Fruit fly (Drosophila melanogaster) whole organism, pupa: ENCODE results near the gene CG6126.

Experiments used
- CG10348 ChIP-seq: fragments of 200-800 bp; sonication (Bioruptor generic); IDR thresholded peaks from 2 replicates; pipeline ENCODE4 v1.3.6; 2022; ENCODE audit warnings: missing biosample characterization, missing genetic modification characterization
- CG12605 ChIP-seq: fragments of 200-800 bp; sonication (Bioruptor generic); IDR thresholded peaks from 2 replicates; pipeline ENCODE4 v1.3.6; 2022; ENCODE audit warnings: missing biosample characterization, missing genetic modification characterization
- CG13204 ChIP-seq: fragments of 200-800 bp; sonication (Bioruptor generic); optimal IDR thresholded peaks from 2 replicates; lab custom pipeline; 2018; ENCODE audit warnings: missing biosample characterization, mild to moderate bottlenecking, missing genetic modification characterization, moderate library complexity
- CG14655 ChIP-seq: fragments of 200-800 bp; sonication (Bioruptor generic); optimal IDR thresholded peaks from 3 replicates; lab custom pipeline; 2017; ENCODE audit warnings: mild to moderate bottlenecking, missing biosample characterization, missing genetic modification reagents, missing genetic modification characterization
- CG15710 ChIP-seq: fragments of 200-800 bp; sonication (Bioruptor generic); optimal IDR thresholded peaks from 2 replicates; lab custom pipeline; 2018; ENCODE audit warnings: missing biosample characterization, mild to moderate bottlenecking, missing genetic modification characterization, moderate library complexity
- CG17806 ChIP-seq: fragments of 200-800 bp; sonication (Bioruptor generic); optimal IDR thresholded peaks from 2 replicates; lab custom pipeline; 2018; ENCODE audit warnings: missing biosample characterization, mild to moderate bottlenecking, missing genetic modification characterization, moderate library complexity
- CG32121 ChIP-seq: fragments of 200-800 bp; sonication (Bioruptor generic); IDR thresholded peaks from 2 replicates; pipeline ENCODE4 v1.3.6; 2022; ENCODE audit warnings: missing biosample characterization, missing genetic modification characterization
- CG34367 ChIP-seq: fragments of 200-800 bp; sonication (Bioruptor generic); optimal IDR thresholded peaks from 2 replicates; lab custom pipeline; 2018; ENCODE audit warnings: missing biosample characterization, mild to moderate bottlenecking, missing genetic modification characterization
- CG4496 ChIP-seq: fragments of 200-800 bp; sonication (Bioruptor generic); IDR thresholded peaks from 3 replicates; pipeline ENCODE4 v1.3.6; 2022; ENCODE audit warnings: missing biosample characterization, missing genetic modification characterization
- CG8159 ChIP-seq: fragments of 200-800 bp; sonication (Bioruptor generic); optimal IDR thresholded peaks from 3 replicates; lab custom pipeline; 2018; ENCODE audit warnings: missing biosample characterization, mild to moderate bottlenecking, missing genetic modification characterization, moderate library complexity
- CG8301 ChIP-seq: fragments of 200-800 bp; sonication (Bioruptor generic); optimal IDR thresholded peaks from 2 replicates; lab custom pipeline; 2018; ENCODE audit warnings: missing biosample characterization, mild to moderate bottlenecking, missing genetic modification characterization
- CG9948 ChIP-seq: fragments of 200-800 bp; sonication (Bioruptor generic); optimal IDR thresholded peaks from 2 replicates; lab custom pipeline; 2018; ENCODE audit warnings: missing biosample characterization, mild to moderate bottlenecking, missing genetic modification characterization, moderate library complexity
- D1 ChIP-seq: fragments of 200-800 bp; sonication (Bioruptor generic); optimal IDR thresholded peaks from 2 replicates; lab custom pipeline; 2018; ENCODE audit warnings: missing biosample characterization, mild to moderate bottlenecking, missing genetic modification characterization, moderate library complexity
- EcR ChIP-seq: fragments of 200-800 bp; sonication (Bioruptor generic); optimal IDR thresholded peaks from 3 replicates; lab custom pipeline; 2019; ENCODE audit warnings: missing biosample characterization, missing genetic modification characterization, mild to moderate bottlenecking, moderate library complexity, missing genetic modification reagents
- Ets98B ChIP-seq: fragments of 200-800 bp; sonication (Bioruptor generic); IDR thresholded peaks from 2 replicates; pipeline ENCODE4 v1.3.6; 2022; ENCODE audit warnings: missing biosample characterization, missing genetic modification characterization
- Pif1A ChIP-seq: fragments of 200-800 bp; sonication (Bioruptor generic); optimal IDR thresholded peaks from 3 replicates; lab custom pipeline; 2016; ENCODE audit warnings: missing biosample characterization, missing genetic modification characterization
- Pif1B ChIP-seq: fragments of 200-800 bp; sonication (Bioruptor generic); optimal IDR thresholded peaks from 3 replicates; lab custom pipeline; 2016; ENCODE audit warnings: missing biosample characterization, missing genetic modification characterization
- Snoo ChIP-seq: fragments of 200-800 bp; sonication (Bioruptor generic); optimal IDR thresholded peaks from 3 replicates; lab custom pipeline; 2017; ENCODE audit warnings: missing biosample characterization, mild to moderate bottlenecking, missing genetic modification characterization, inconsistent platforms
- fd96Ca ChIP-seq: fragments of 200-800 bp; sonication (Bioruptor generic); IDR thresholded peaks from 3 replicates; pipeline ENCODE4 v1.3.6; 2022; ENCODE audit warnings: missing biosample characterization, missing genetic modification characterization
- gl ChIP-seq: fragments of 200-800 bp; sonication (Bioruptor generic); optimal IDR thresholded peaks from 2 replicates; lab custom pipeline; 2018; ENCODE audit warnings: missing biosample characterization, mild to moderate bottlenecking, missing genetic modification characterization
- rn ChIP-seq: fragments of 200-800 bp; sonication (Bioruptor generic); IDR thresholded peaks from 2 replicates; pipeline ENCODE4 v1.3.6; 2022; ENCODE audit warnings: missing biosample characterization, missing genetic modification characterization

Gene CG6126

DNA sequence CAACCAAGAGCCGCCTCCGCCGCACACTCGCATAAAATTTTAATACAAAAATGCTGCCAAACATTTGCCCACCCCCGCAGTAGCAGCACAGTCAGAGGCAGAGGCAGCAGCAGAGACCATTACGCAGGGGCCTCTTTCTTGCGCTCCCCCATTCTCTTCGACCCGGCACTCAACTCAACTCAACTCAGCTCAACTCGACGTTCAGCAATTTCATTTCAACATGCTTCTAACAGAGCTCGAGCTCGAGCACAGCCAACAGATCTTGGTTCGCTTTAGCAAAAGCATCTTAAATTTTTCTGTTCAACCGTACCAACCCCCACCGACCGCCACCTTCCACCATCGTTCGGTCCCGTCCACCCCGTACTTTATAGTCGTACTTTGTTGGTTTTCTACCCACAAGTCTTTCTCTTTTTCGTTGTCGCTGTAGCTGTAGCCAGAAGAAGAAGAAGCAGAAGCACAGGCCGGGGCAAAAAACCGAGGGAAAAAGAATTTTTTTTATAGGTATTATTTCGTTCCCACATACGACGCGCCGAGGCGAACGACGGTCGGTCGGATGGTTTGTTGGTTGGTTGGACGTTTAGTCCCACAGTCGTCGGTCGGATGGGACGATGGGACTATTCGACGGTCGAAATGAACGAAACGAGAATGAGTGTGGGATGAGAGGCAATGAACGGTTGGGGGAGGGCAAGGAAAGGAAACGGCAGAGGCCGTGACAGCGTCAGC, 32.5 kb upstream of the CG6126 start:
- TF ChIP-seq CG13204 (GFP tag; lab: Kevin White, UChicago) (peak; percentile 76), CG14655 (GFP tag; lab: Kevin White, UChicago) (no peak), EcR (GFP tag; lab: Kevin White, UChicago) (peak; percentile 96)

DNA sequence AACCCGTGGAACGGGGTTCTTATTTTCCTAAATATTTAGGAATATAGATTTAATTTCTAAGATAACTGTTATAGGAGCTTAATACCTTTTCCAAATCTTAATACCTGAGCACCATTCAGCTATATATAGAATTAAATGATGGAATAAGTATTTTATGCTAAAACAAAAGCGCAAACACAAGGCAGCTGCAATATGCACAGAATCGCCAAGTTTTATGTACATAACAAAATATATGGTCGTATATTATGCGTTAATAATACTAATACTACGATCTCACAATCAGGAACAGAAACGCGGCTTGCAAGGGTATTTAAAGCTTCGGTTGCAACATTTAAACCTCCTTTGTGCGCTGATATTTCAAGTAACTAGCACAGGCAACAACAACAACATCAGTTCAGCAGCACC, 31.9 kb upstream of the CG6126 start:
- TF ChIP-seq CG12605 (GFP tag; lab: Robert Waterston, UW) (no peak), CG17806 (tag; lab: Kevin White, UChicago) (peak; percentile 88), CG34367 (peak; percentile 83), Pif1A (GFP tag; lab: Kevin White, UChicago) (peak; percentile 81), D1 (tag; lab: Kevin White, UChicago) (peak; percentile 83), CG15710 (peak; percentile 90), CG8301 (tag; lab: Kevin White, UChicago) (peak; percentile 86), CG14655 (GFP tag; lab: Kevin White, UChicago) (peak; percentile 92), Pif1B (GFP tag; lab: Kevin White, UChicago) (peak; percentile 90), CG8159 (tag; lab: Kevin White, UChicago) (peak; percentile 95), CG32121 (GFP tag; lab: Robert Waterston, UW) (no peak), CG4496 (GFP tag; lab: Robert Waterston, UW) (no peak), Snoo (tag; lab: Kevin White, UChicago) (peak; percentile 87), Ets98B (GFP tag; lab: Robert Waterston, UW) (no peak), gl (peak; percentile 27), CG9948 (peak; percentile 93)
- TF ChIP-seq, all 21 proteins: peak for 12

- TF ChIP-seq gl (no peak), CG32121 (GFP tag; lab: Robert Waterston, UW) (no peak), EcR (GFP tag; lab: Kevin White, UChicago) (peak; percentile 66), CG13204 (GFP tag; lab: Kevin White, UChicago) (peak; percentile 90)
These were observed 31.4 kb upstream of the CG6126 start for dm6 chr3R:16234298-16234697.

DNA sequence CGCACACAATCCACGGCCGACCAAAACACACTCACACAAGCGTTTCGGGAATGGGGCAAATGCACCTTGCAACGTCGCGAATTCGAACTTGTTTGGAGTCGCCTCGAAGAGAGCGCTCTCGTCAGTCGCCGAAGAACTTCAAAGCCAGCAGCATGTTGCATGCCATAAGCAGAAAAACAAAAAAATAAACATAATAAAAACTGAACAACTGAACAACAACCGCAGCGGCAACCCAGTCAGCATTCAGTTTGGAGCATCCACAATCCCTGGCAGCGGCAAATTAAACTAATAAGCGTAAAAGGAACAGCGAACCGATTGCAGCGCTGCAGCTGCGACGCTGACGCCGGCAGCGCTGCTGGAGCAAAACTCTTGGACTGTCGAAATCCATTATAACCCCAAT, 29.7 kb upstream of the CG6126 start:
- TF ChIP-seq CG8301 (tag; lab: Kevin White, UChicago) (no peak), CG13204 (GFP tag; lab: Kevin White, UChicago) (peak; percentile 65), gl (peak; percentile 52), CG4496 (GFP tag; lab: Robert Waterston, UW) (no peak), CG10348 (GFP tag; lab: Robert Waterston, UW) (no peak), D1 (tag; lab: Kevin White, UChicago) (no peak), Pif1B (GFP tag; lab: Kevin White, UChicago) (no peak), EcR (GFP tag; lab: Kevin White, UChicago) (peak; percentile 4), Pif1A (GFP tag; lab: Kevin White, UChicago) (no peak), CG34367 (no peak), CG8159 (tag; lab: Kevin White, UChicago) (no peak), rn (GFP tag; lab: Robert Waterston, UW) (no peak)

- peak; percentile 48 for TF ChIP-seq Snoo (tag; lab: Kevin White, UChicago)
- TF ChIP-seq CG9948: peak; percentile 70
- peak; percentile 91 for TF ChIP-seq EcR (GFP tag; lab: Kevin White, UChicago)
- peak; percentile 82 for TF ChIP-seq CG14655 (GFP tag; lab: Kevin White, UChicago)
- peak; percentile 79 for TF ChIP-seq CG8159 (tag; lab: Kevin White, UChicago)
- TF ChIP-seq CG17806 (tag; lab: Kevin White, UChicago): peak; percentile 62
- TF ChIP-seq CG13204 (GFP tag; lab: Kevin White, UChicago): peak; percentile 35
- TF ChIP-seq CG34367: peak; percentile 41
- peak; percentile 72 for TF ChIP-seq CG15710
- TF ChIP-seq Pif1B (GFP tag; lab: Kevin White, UChicago): peak; percentile 56
- no peak for TF ChIP-seq CG32121 (GFP tag; lab: Robert Waterston, UW)
- TF ChIP-seq CG8301 (tag; lab: Kevin White, UChicago): peak; percentile 75
- peak; percentile 80 for TF ChIP-seq Pif1A (GFP tag; lab: Kevin White, UChicago)
- no peak for TF ChIP-seq Ets98B (GFP tag; lab: Robert Waterston, UW)
- no peak for TF ChIP-seq gl
These were observed 28.8 kb upstream of the CG6126 start for dm6 chr3R:16231385-16232307.

- TF ChIP-seq Snoo (tag; lab: Kevin White, UChicago): no peak
- no peak for TF ChIP-seq Pif1B (GFP tag; lab: Kevin White, UChicago)
- TF ChIP-seq CG8159 (tag; lab: Kevin White, UChicago): no peak
- TF ChIP-seq CG14655 (GFP tag; lab: Kevin White, UChicago): no peak
- no peak for TF ChIP-seq Ets98B (GFP tag; lab: Robert Waterston, UW)
- no peak for TF ChIP-seq fd96Ca (GFP tag; lab: Robert Waterston, UW)
- TF ChIP-seq rn (GFP tag; lab: Robert Waterston, UW): no peak
- no peak for TF ChIP-seq CG9948
- no peak for TF ChIP-seq CG13204 (GFP tag; lab: Kevin White, UChicago)
- TF ChIP-seq CG17806 (tag; lab: Kevin White, UChicago): no peak
- no peak for TF ChIP-seq CG10348 (GFP tag; lab: Robert Waterston, UW)
- no peak for TF ChIP-seq D1 (tag; lab: Kevin White, UChicago)
- no peak for TF ChIP-seq CG12605 (GFP tag; lab: Robert Waterston, UW)
- TF ChIP-seq EcR (GFP tag; lab: Kevin White, UChicago): no peak
- no peak for TF ChIP-seq gl
- TF ChIP-seq CG34367: no peak
- TF ChIP-seq Pif1A (GFP tag; lab: Kevin White, UChicago): no peak
These were observed 27.3 kb upstream of the CG6126 start for dm6 chr3R:16230080-16230670.
